Fruit fly (Drosophila melanogaster) whole organism, embryonic: Measurements from ENCODE around the gene CG7728.

Experiments
- Atf6 ChIP-seq: fragments of 200-800 bp; sonication (Bioruptor generic); IDR thresholded peaks from 2 replicates; pipeline ENCODE4 v1.3.6; 2022; ENCODE audit warnings: missing biosample characterization, missing genetic modification characterization
- C15 ChIP-seq: fragments of 200-800 bp; sonication (Bioruptor generic); IDR thresholded peaks from 3 replicates; pipeline ENCODE4 v1.3.6; 2022; ENCODE audit warnings: missing biosample characterization, missing genetic modification characterization
- CG10274 ChIP-seq: fragments of 200-800 bp; sonication (Bioruptor generic); optimal IDR thresholded peaks from 3 replicates; lab custom pipeline; 2017; ENCODE audit warnings: missing biosample characterization, mild to moderate bottlenecking, missing genetic modification characterization
- CG10366 ChIP-seq: fragments of 200-800 bp; sonication (Bioruptor generic); IDR thresholded peaks from 2 replicates; pipeline ENCODE4 v1.3.6; 2022; ENCODE audit warnings: missing biosample characterization, missing genetic modification characterization
- CG10543 ChIP-seq: fragments of 200-800 bp; sonication (Bioruptor generic); optimal IDR thresholded peaks from 3 replicates; lab custom pipeline; 2017; ENCODE audit warnings: missing biosample characterization, mild to moderate bottlenecking, missing genetic modification characterization, moderate library complexity
- CG10565 ChIP-seq: fragments of 200-800 bp; sonication (Bioruptor generic); optimal IDR thresholded peaks from 3 replicates; lab custom pipeline; 2016; ENCODE audit warnings: missing biosample characterization, mild to moderate bottlenecking, missing genetic modification characterization
- CG10959 ChIP-seq: fragments of 200-800 bp; sonication (Bioruptor generic); IDR thresholded peaks from 2 replicates; pipeline ENCODE4 v1.3.6; 2022; ENCODE audit warnings: missing biosample characterization, missing genetic modification characterization
- CG11247 ChIP-seq: fragments of 200-800 bp; sonication (Bioruptor generic); IDR thresholded peaks from 2 replicates; pipeline ENCODE4 v1.3.6; 2022; ENCODE audit warnings: missing biosample characterization, missing genetic modification characterization
- CG11560 ChIP-seq: fragments of 200-800 bp; sonication (Bioruptor generic); IDR thresholded peaks from 3 replicates; pipeline ENCODE4 v1.3.6; 2022; ENCODE audit warnings: missing biosample characterization, missing genetic modification characterization
- CG12391 ChIP-seq: fragments of 200-800 bp; sonication (Bioruptor generic); optimal IDR thresholded peaks from 3 replicates; lab custom pipeline; 2018; ENCODE audit warnings: missing biosample characterization, mild to moderate bottlenecking, missing genetic modification characterization, moderate library complexity
- CG15073 ChIP-seq: fragments of 200-800 bp; sonication (Bioruptor generic); optimal IDR thresholded peaks from 2 replicates; lab custom pipeline; 2016; ENCODE audit warnings: missing biosample characterization, missing genetic modification characterization
- CG17186 ChIP-seq: fragments of 200-800 bp; sonication (Bioruptor generic); optimal IDR thresholded peaks from 3 replicates; lab custom pipeline; 2017; ENCODE audit warnings: missing biosample characterization, missing genetic modification reagents, missing genetic modification characterization
- CG17802 ChIP-seq: fragments of 200-800 bp; sonication (Bioruptor generic); optimal IDR thresholded peaks from 2 replicates; lab custom pipeline; 2018; ENCODE audit warnings: missing biosample characterization, mild to moderate bottlenecking, missing genetic modification characterization, moderate library complexity
- CG17912 ChIP-seq: fragments of 200-800 bp; sonication (Bioruptor generic); optimal IDR thresholded peaks from 2 replicates; lab custom pipeline; 2018; ENCODE audit warnings: missing biosample characterization, mild to moderate bottlenecking, missing genetic modification characterization
- CG18764 ChIP-seq: fragments of 200-800 bp; sonication (Bioruptor generic); optimal IDR thresholded peaks from 3 replicates; lab custom pipeline; 2016; ENCODE audit warnings: missing biosample characterization, missing genetic modification characterization
- CG31441 ChIP-seq: fragments of 200-800 bp; sonication (Bioruptor generic); IDR thresholded peaks from 2 replicates; pipeline ENCODE4 v1.3.6; 2022; ENCODE audit warnings: missing biosample characterization, missing genetic modification characterization
- CG32772 ChIP-seq: fragments of 200-800 bp; sonication (Bioruptor generic); IDR thresholded peaks from 2 replicates; pipeline ENCODE4 v1.3.6; 2022; ENCODE audit warnings: missing biosample characterization, missing genetic modification characterization
- CG3838 ChIP-seq: fragments of 200-800 bp; sonication (Bioruptor generic); optimal IDR thresholded peaks from 3 replicates; lab custom pipeline; 2016; ENCODE audit warnings: missing biosample characterization, missing genetic modification characterization
- CG3847 ChIP-seq: fragments of 200-800 bp; sonication (Bioruptor generic); IDR thresholded peaks from 2 replicates; pipeline ENCODE4 v1.3.6; 2022; ENCODE audit warnings: missing biosample characterization, missing genetic modification characterization
- CG6813 ChIP-seq: fragments of 200-800 bp; sonication (Bioruptor generic); optimal IDR thresholded peaks from 2 replicates; lab custom pipeline; 2017; ENCODE audit warnings: missing biosample characterization, missing genetic modification characterization, mild to moderate bottlenecking, moderate library complexity, missing genetic modification reagents
- CG8281 ChIP-seq: fragments of 200-800 bp; sonication (Bioruptor generic); optimal IDR thresholded peaks from 2 replicates; lab custom pipeline; 2018; ENCODE audit warnings: missing biosample characterization, mild to moderate bottlenecking, missing genetic modification characterization, moderate library complexity
- CG9609 ChIP-seq: fragments of 200-800 bp; sonication (Bioruptor generic); optimal IDR thresholded peaks from 3 replicates; lab custom pipeline; 2016; ENCODE audit warnings: missing biosample characterization, missing genetic modification characterization
- CG9727 ChIP-seq: fragments of 200-800 bp; sonication (Bioruptor generic); optimal IDR thresholded peaks from 3 replicates; lab custom pipeline; 2017; ENCODE audit warnings: missing biosample characterization, mild to moderate bottlenecking, missing genetic modification characterization
- CG9876 ChIP-seq: fragments of 200-800 bp; sonication (Bioruptor generic); optimal IDR thresholded peaks from 2 replicates; lab custom pipeline; 2016; ENCODE audit warnings: missing biosample characterization, missing genetic modification characterization
- Dek ChIP-seq: fragments of 200-800 bp; sonication (Bioruptor generic); optimal IDR thresholded peaks from 3 replicates; lab custom pipeline; 2019; ENCODE audit warnings: missing biosample characterization, mild to moderate bottlenecking, missing genetic modification characterization, moderate library complexity
- E2f1 ChIP-seq: fragments of 200-800 bp; sonication (Bioruptor generic); IDR thresholded peaks from 2 replicates; pipeline ENCODE4 v1.3.6; 2022; ENCODE audit warnings: missing biosample characterization, missing genetic modification characterization
- Gug ChIP-seq: fragments of 200-800 bp; sonication (Bioruptor generic); IDR thresholded peaks from 4 replicates; pipeline ENCODE4 v1.3.6; 2022; ENCODE audit warnings: missing biosample characterization, missing genetic modification characterization
- Mrtf ChIP-seq: fragments of 200-800 bp; sonication (Bioruptor generic); IDR thresholded peaks from 3 replicates; pipeline ENCODE4 v1.3.6; 2022; ENCODE audit warnings: missing biosample characterization, missing genetic modification characterization
- Side ChIP-seq: fragments of 200-800 bp; sonication (Bioruptor generic); optimal IDR thresholded peaks from 2 replicates; lab custom pipeline; 2016; ENCODE audit warnings: missing biosample characterization, missing genetic modification characterization
- Sry-δ ChIP-seq: fragments of 200-800 bp; sonication (Bioruptor generic); optimal IDR thresholded peaks from 2 replicates; lab custom pipeline; 2016; ENCODE audit warnings: missing biosample characterization, missing genetic modification characterization
- al ChIP-seq: fragments of 200-800 bp; sonication (Bioruptor generic); IDR thresholded peaks from 2 replicates; pipeline ENCODE4 v1.3.6; 2022; ENCODE audit warnings: missing biosample characterization, missing genetic modification characterization
- bowl ChIP-seq: fragments of 200-800 bp; sonication (Bioruptor generic); IDR thresholded peaks from 2 replicates; pipeline ENCODE4 v1.3.6; 2022; ENCODE audit warnings: missing biosample characterization, missing genetic modification characterization
- cas ChIP-seq: fragments of 200-800 bp; sonication (Bioruptor generic); IDR thresholded peaks from 2 replicates; pipeline ENCODE4 v1.3.6; 2022; ENCODE audit warnings: missing biosample characterization, missing genetic modification characterization
- cato ChIP-seq: fragments of 200-800 bp; sonication (Bioruptor generic); optimal IDR thresholded peaks from 2 replicates; lab custom pipeline; 2016; ENCODE audit warnings: missing biosample characterization, missing genetic modification characterization, borderline replicate concordance
- chm ChIP-seq: fragments of 200-800 bp; sonication (Bioruptor generic); IDR thresholded peaks from 2 replicates; pipeline ENCODE4 v1.3.6; 2022; ENCODE audit warnings: missing biosample characterization, missing genetic modification characterization
- chn ChIP-seq: fragments of 200-800 bp; sonication (Bioruptor generic); optimal IDR thresholded peaks from 2 replicates; lab custom pipeline; 2016; ENCODE audit warnings: missing biosample characterization, missing genetic modification characterization
- esg ChIP-seq: fragments of 200-800 bp; sonication (Bioruptor generic); conservative IDR thresholded peaks from 2 replicates; pipeline ENCODE4 v1.3.6; 2022; ENCODE audit warnings: missing biosample characterization, missing genetic modification characterization
- fd96Cb ChIP-seq: fragments of 200-800 bp; sonication (Bioruptor generic); optimal IDR thresholded peaks from 2 replicates; lab custom pipeline; 2018; ENCODE audit warnings: missing biosample characterization, mild to moderate bottlenecking, missing genetic modification characterization, moderate library complexity
- gcm ChIP-seq: fragments of 200-800 bp; sonication (Bioruptor generic); optimal IDR thresholded peaks from 2 replicates; lab custom pipeline; 2019; ENCODE audit warnings: missing biosample characterization, mild to moderate bottlenecking, missing genetic modification characterization, moderate library complexity
- gro ChIP-seq: fragments of 200-800 bp; sonication (Bioruptor generic); optimal IDR thresholded peaks from 2 replicates; lab custom pipeline; 2016; ENCODE audit warnings: missing biosample characterization, missing genetic modification characterization
- klu ChIP-seq: fragments of 200-800 bp; sonication (Bioruptor generic); IDR thresholded peaks from 2 replicates; pipeline ENCODE4 v1.3.6; 2022; ENCODE audit warnings: missing biosample characterization, missing genetic modification characterization
- mam ChIP-seq: fragments of 200-800 bp; sonication (Bioruptor generic); optimal IDR thresholded peaks from 3 replicates; lab custom pipeline; 2016; ENCODE audit warnings: missing biosample characterization, missing genetic modification characterization
- nom ChIP-seq: fragments of 200-800 bp; sonication (Bioruptor generic); optimal IDR thresholded peaks from 2 replicates; lab custom pipeline; 2017; ENCODE audit warnings: missing biosample characterization, missing genetic modification characterization, mild to moderate bottlenecking, moderate library complexity, missing genetic modification reagents
- odd ChIP-seq: fragments of 200-800 bp; sonication (Bioruptor generic); optimal IDR thresholded peaks from 2 replicates; lab custom pipeline; 2017; ENCODE audit warnings: missing biosample characterization, mild to moderate bottlenecking, missing genetic modification characterization
- otp ChIP-seq: fragments of 200-800 bp; sonication (Bioruptor generic); IDR thresholded peaks from 3 replicates; pipeline ENCODE4, ENCODE4 v1.3.6; 2022; ENCODE audit warnings: missing biosample characterization, missing genetic modification characterization
- sens-2 ChIP-seq: fragments of 200-800 bp; sonication (Bioruptor generic); IDR thresholded peaks from 2 replicates; pipeline ENCODE4 v1.3.6; 2022; ENCODE audit warnings: missing biosample characterization, missing genetic modification characterization
- stc ChIP-seq: fragments of 200-800 bp; sonication (Bioruptor generic); IDR thresholded peaks from 2 replicates; pipeline ENCODE4 v1.3.6; 2022; ENCODE audit warnings: missing biosample characterization, missing genetic modification characterization
- sug ChIP-seq: fragments of 200-800 bp; optimal IDR thresholded peaks from 2 replicates; lab custom pipeline; 2019; ENCODE audit warnings: missing biosample characterization, mild to moderate bottlenecking, missing genetic modification characterization, moderate library complexity
- tgo ChIP-seq: fragments of 200-800 bp; sonication (Bioruptor generic); IDR thresholded peaks from 3 replicates; pipeline ENCODE4 v1.3.6; 2022; ENCODE audit warnings: missing biosample characterization, missing genetic modification characterization
- tin ChIP-seq: fragments of 200-800 bp; sonication (Bioruptor generic); optimal IDR thresholded peaks from 3 replicates; lab custom pipeline; 2016; ENCODE audit warnings: missing biosample characterization, missing genetic modification characterization
- z ChIP-seq: fragments of 200-800 bp; sonication (Bioruptor generic); IDR thresholded peaks from 3 replicates; pipeline ENCODE4 v1.3.6; 2022; ENCODE audit warnings: missing biosample characterization, missing genetic modification characterization

CG7728 gene

DNA sequence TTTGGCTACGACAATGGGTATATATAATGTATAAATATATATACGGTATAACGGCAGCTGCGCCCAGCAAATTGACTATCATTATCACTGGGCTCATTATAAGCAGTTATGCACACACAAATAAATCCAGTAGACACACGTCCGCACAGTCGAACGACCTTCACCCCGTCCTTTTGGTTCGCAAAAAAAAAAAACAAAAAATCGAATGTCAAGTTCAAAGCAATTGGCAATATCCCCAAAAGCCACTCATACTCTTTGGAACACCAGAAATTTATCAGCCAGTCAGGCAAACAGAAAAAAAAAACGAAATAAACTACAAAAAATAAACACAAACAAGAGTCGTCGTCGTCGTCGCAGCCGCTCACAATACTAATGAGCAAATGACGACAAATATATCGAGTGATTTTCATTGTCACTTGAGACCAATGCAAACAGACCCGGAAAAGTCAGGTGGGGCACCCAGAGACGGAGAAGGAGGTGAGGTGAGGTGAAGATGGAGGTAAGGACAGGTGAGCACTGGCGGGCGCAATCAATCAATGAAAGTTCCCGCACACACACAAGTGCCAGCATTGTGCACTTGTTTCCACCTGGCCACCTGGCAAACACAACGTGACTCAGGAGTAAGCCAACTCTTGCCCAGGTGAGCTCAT lies 11.4 kb upstream of the CG7728 start (continued):
- TF ChIP-seq bowl (GFP tag; lab: Robert Waterston, UW): no peak
- no peak for TF ChIP-seq mam
- no peak for TF ChIP-seq CG9727 (GFP tag; lab: Kevin White, UChicago)
- TF ChIP-seq otp (GFP tag; lab: Robert Waterston, UW): no peak
- TF ChIP-seq gcm (GFP tag; lab: Kevin White, UChicago): no peak
- TF ChIP-seq Mrtf (GFP tag; lab: Robert Waterston, UW): no peak
- 0 out of 2 replicates have a peak, but pooled peaks have one; percentile 9 for TF ChIP-seq esg (GFP tag; lab: Robert Waterston, UW)
- no peak for TF ChIP-seq Gug (GFP tag; lab: Robert Waterston, UW)
- no peak for TF ChIP-seq CG3838 (GFP tag; lab: Kevin White, UChicago)
- TF ChIP-seq sens-2 (GFP tag; lab: Robert Waterston, UW): no peak
- TF ChIP-seq al: peak; percentile 57
- TF ChIP-seq CG6813 (GFP tag; lab: Kevin White, UChicago): no peak
- TF ChIP-seq Dek (tag; lab: Kevin White, UChicago): no peak
- 0 out of 2 replicates have a peak, but pooled peaks have one; percentile 12 for TF ChIP-seq E2f1
- peak; percentile 28 for TF ChIP-seq CG3847 (GFP tag; lab: Robert Waterston, UW)
- no peak for TF ChIP-seq gro (GFP tag; lab: Kevin White, UChicago)
- no peak for TF ChIP-seq fd96Cb (tag; lab: Kevin White, UChicago)
- peak; percentile 43 for TF ChIP-seq CG10366
- no peak for TF ChIP-seq CG10543 (GFP tag; lab: Kevin White, UChicago)
- TF ChIP-seq odd: no peak
- TF ChIP-seq Side (GFP tag; lab: Kevin White, UChicago): no peak
- no peak for TF ChIP-seq CG17186 (GFP tag; lab: Kevin White, UChicago)
- no peak for TF ChIP-seq CG18764 (GFP tag; lab: Kevin White, UChicago)
- TF ChIP-seq CG9876: no peak
- 0 out of 2 replicates have a peak, but pooled peaks have one; percentile 6 for TF ChIP-seq klu
- no peak for TF ChIP-seq CG9609 (GFP tag; lab: Kevin White, UChicago)
- no peak for TF ChIP-seq CG10959 (GFP tag; lab: Robert Waterston, UW)
- no peak for TF ChIP-seq cato (GFP tag; lab: Kevin White, UChicago)
- TF ChIP-seq CG11560: peak; percentile 6; the same call in 1 of the 3 replicates
- TF ChIP-seq CG32772 (GFP tag; lab: Robert Waterston, UW): peak; percentile 56; the same call in 1 of the 2 replicates
- no peak for TF ChIP-seq chm (GFP tag; lab: Robert Waterston, UW)
- no peak; the same call in 1 of the 2 replicates for TF ChIP-seq Atf6 (GFP tag; lab: Robert Waterston, UW)
- no peak for TF ChIP-seq CG17912 (GFP tag; lab: Kevin White, UChicago)
- TF ChIP-seq CG10274: no peak
- TF ChIP-seq stc (GFP tag; lab: Robert Waterston, UW): no peak
- TF ChIP-seq CG31441: no peak
- TF ChIP-seq chn: no peak
- TF ChIP-seq cas (GFP tag; lab: Robert Waterston, UW): no peak
- no peak for TF ChIP-seq CG17802
- TF ChIP-seq CG11247 (GFP tag; lab: Robert Waterston, UW): no peak
- no peak for TF ChIP-seq CG12391
- peak; percentile 25; the same call in 1 of the 3 replicates for TF ChIP-seq z (GFP tag; lab: Robert Waterston, UW)
- TF ChIP-seq sug (tag; lab: Kevin White, UChicago): no peak
- TF ChIP-seq tin: no peak
- 0 out of 3 replicates have a peak, but pooled peaks have one; percentile 41 for TF ChIP-seq C15 (GFP tag; lab: Robert Waterston, UW)
- TF ChIP-seq Sry-δ (GFP tag; lab: Kevin White, UChicago): no peak
- no peak for TF ChIP-seq nom
- no peak for TF ChIP-seq CG15073 (GFP tag; lab: Kevin White, UChicago)
- TF ChIP-seq tgo (GFP tag; lab: Robert Waterston, UW): peak; percentile 34; the same call in 1 of the 3 replicates
- TF ChIP-seq CG8281 (tag; lab: Kevin White, UChicago): peak; percentile 63
- no peak for TF ChIP-seq CG10565 (GFP tag; lab: Kevin White, UChicago)
